Worm (Caenorhabditis elegans): ENCODE results near the gene B0496.11.
A peak's percentile ranks its signal among the peaks of the same experiment; 100 is the strongest.

B0496.11 gene

DNA sequence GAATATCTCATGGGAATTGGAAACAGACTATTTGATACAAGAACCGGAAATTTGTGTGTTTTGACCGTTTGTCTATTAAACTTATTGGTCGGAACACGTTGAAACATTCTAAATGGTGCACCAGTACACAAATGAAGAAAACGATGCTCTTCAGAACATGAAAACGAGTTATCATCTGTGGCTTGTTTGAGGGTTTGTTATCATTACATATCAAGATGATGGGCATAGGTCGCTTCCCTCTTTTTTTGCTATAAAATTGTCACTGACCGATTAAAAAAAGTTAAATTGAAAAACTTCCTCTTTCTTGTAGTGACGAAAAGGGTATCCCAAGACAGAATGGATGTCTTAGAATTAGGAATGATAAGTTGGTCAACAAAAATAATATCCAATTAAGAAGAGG, 34.9 kb upstream of the B0496.11 start:
- TF ChIP-seq nhr-25 (tag; optimal IDR thresholded peaks at IDR 0.05) (no peak), elt-2 (tag; optimal IDR thresholded peaks at IDR 0.05) (peak; percentile 42)

ce11 chrIV:7467170-7467569, 33.4 kb upstream of the B0496.11 start:
- TF ChIP-seq pqm-1 (tag; optimal IDR thresholded peaks at IDR 0.05) (peak; percentile 36), elt-2 (tag; optimal IDR thresholded peaks at IDR 0.05) (peak; percentile 62), unc-62 (GFP tag; optimal IDR thresholded peaks at IDR 0.05) (no peak)

- TF ChIP-seq mdl-1 (tag; optimal IDR thresholded peaks at IDR 0.05) (no peak), eor-1 (tag; optimal IDR thresholded peaks at IDR 0.05) (no peak), nhr-77 (tag; optimal IDR thresholded peaks at IDR 0.05) (no peak)
Measured at ce11 chrIV:7465857-7466256, 32.1 kb upstream of the B0496.11 start, which contains the start of gene F13B6.3. Gene F13B6.3 (minus strand): TSS chrIV:7465957.

- TF ChIP-seq jun-1 (tag; optimal IDR thresholded peaks at IDR 0.05) (no peak), elt-1 (tag; optimal IDR thresholded peaks at IDR 0.05) (no peak), skn-1 (tag; optimal IDR thresholded peaks at IDR 0.05) (no peak), nhr-76 (tag; optimal IDR thresholded peaks at IDR 0.05) (no peak), mml-1 (tag; optimal IDR thresholded peaks at IDR 0.05) (no peak), ceh-82 (tag; optimal IDR thresholded peaks at IDR 0.05) (no peak), tbx-2 (tag; optimal IDR thresholded peaks at IDR 0.05) (no peak), unc-39 (tag; optimal IDR thresholded peaks at IDR 0.05) (no peak), nhr-25 (tag; optimal IDR thresholded peaks at IDR 0.05) (no peak), nhr-23 (tag; optimal IDR thresholded peaks at IDR 0.05) (no peak), elt-2 (tag; optimal IDR thresholded peaks at IDR 0.05) (no peak)
Measured at ce11 chrIV:7460225-7460624, 26.5 kb upstream of the B0496.11 start, which contains the start of gene F13B6.2. Gene F13B6.2 (minus strand): TSS chrIV:7460325.

- no peak for TF ChIP-seq nhr-237 (tag; optimal IDR thresholded peaks at IDR 0.05)
- no peak for TF ChIP-seq aly-2 (tag; optimal IDR thresholded peaks at IDR 0.05)
- no peak for TF ChIP-seq nhr-43 (tag; optimal IDR thresholded peaks at IDR 0.05; ENCODE audit: poor library complexity, severe bottlenecking)
- no peak for TF ChIP-seq unc-62 (GFP tag; optimal IDR thresholded peaks at IDR 0.05)
- no peak for TF ChIP-seq elt-3 (tag; optimal IDR thresholded peaks at IDR 0.05)
- TF ChIP-seq hmg-11 (tag; optimal IDR thresholded peaks at IDR 0.05): no peak
- no peak for TF ChIP-seq skn-1 (tag; optimal IDR thresholded peaks at IDR 0.05)
- no peak for TF ChIP-seq nhr-67 (tag; optimal IDR thresholded peaks at IDR 0.05)
- no peak for TF ChIP-seq elt-1 (tag; optimal IDR thresholded peaks at IDR 0.05)
- TF ChIP-seq mml-1 (tag; optimal IDR thresholded peaks at IDR 0.05): no peak
- no peak for TF ChIP-seq ceh-9 (tag; optimal IDR thresholded peaks at IDR 0.05)
- no peak for TF ChIP-seq ceh-82 (tag; optimal IDR thresholded peaks at IDR 0.05)
- TF ChIP-seq daf-12 (tag; optimal IDR thresholded peaks at IDR 0.05): no peak
- no peak for TF ChIP-seq nhr-25 (tag; optimal IDR thresholded peaks at IDR 0.05)
Measured at ce11 chrIV:7456225-7456624, 22.5 kb upstream of the B0496.11 start, which contains the start of gene F13B6.1. Gene F13B6.1 (plus strand): TSS chrIV:7456525.

- TF ChIP-seq skn-1 (tag; optimal IDR thresholded peaks at IDR 0.05) (no peak), ceh-9 (tag; optimal IDR thresholded peaks at IDR 0.05) (no peak), nhr-25 (tag; optimal IDR thresholded peaks at IDR 0.05) (peak; percentile 36)
Measured at ce11 chrIV:7454890-7455289, 21.1 kb upstream of the B0496.11 start.

DNA sequence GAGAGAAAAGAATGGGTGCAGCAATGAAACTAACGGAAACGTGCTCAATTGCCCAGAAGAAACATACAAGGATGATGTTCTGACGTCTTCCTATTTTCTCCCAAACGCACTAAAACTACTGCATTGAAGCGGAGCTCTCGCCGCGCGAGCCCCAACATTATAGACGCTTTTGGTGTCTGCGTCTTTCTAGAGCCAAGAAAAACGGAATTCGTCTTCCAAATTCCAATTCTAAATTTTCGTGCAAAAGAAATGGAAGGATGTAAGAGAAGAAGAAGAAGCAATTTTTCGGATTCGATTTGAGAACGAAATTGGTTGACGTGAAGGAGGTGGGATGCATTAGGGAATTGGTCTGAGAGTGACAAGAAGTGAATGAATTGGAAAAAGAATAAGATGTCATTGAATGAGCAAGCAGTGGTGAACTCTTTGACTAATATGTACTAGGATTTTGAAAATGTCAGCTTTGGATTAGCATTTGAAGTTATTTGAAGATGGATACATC, 20.0 kb upstream of the B0496.11 start:
- TF ChIP-seq ztf-11 (tag; optimal IDR thresholded peaks at IDR 0.05) (no peak), lin-39 (tag; optimal IDR thresholded peaks at IDR 0.05) (peak; percentile 20)

DNA sequence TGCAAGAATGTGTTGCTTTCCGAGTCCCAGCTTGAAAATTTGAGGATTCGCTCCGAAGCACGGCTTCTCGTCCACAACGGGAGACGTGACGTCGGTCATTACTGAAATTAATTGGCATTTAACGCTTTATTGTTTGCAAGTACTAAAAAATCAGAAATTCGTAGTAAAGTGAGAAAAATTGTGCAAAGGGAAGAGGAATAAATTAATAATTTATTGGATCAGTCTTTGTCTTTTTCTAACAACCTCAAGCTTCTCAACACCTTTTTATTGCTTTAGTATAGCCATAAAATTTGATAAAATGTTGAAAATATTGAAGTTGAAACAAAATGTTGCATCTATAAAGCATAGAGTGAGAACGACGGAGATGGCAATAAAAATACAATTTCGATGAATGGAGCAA, 17.6 kb upstream of the B0496.11 start, which contains the start of gene tes-1:
Gene tes-1, minus strand, starts transcription at position 101 of the 400 bp plus-strand sequence.
- TF ChIP-seq snpc-4 (tag; optimal IDR thresholded peaks at IDR 0.05) (no peak), unc-39 (tag; optimal IDR thresholded peaks at IDR 0.05) (no peak), nhr-76 (tag; optimal IDR thresholded peaks at IDR 0.05) (no peak), fkh-2 (tag; optimal IDR thresholded peaks at IDR 0.05) (no peak), nhr-237 (tag; optimal IDR thresholded peaks at IDR 0.05) (no peak), elt-1 (tag; optimal IDR thresholded peaks at IDR 0.05) (no peak), sea-2 (GFP tag; optimal IDR thresholded peaks at IDR 0.05) (no peak), nfya-1 (tag; optimal IDR thresholded peaks at IDR 0.05; ENCODE audit: insufficient read depth) (no peak), pha-4 (tag; optimal IDR thresholded peaks at IDR 0.05) (no peak), aly-2 (tag; optimal IDR thresholded peaks at IDR 0.05) (no peak), unc-62 (GFP tag; optimal IDR thresholded peaks at IDR 0.05) (no peak), mdl-1 (tag; optimal IDR thresholded peaks at IDR 0.05) (no peak)

Measured in whole organism, L3 larva.